Worm (Caenorhabditis elegans) whole organism, young adult: Measurements from ENCODE around the gene F08F8.11.

Experiments used
- F57A8.1 ChIP-seq: fragments of 200-800 bp; sonication (Bioruptor generic); optimal IDR thresholded peaks from 2 replicates; lab custom pipeline; 2018; ENCODE audit warnings: mild to moderate bottlenecking, missing genetic modification characterization, moderate library complexity, missing compliant biosample characterization
- aptf-3 ChIP-seq: fragments of 200-800 bp; sonication (Bioruptor generic); IDR thresholded peaks from 2 replicates; pipeline ENCODE4 v1.3.6; 2022; ENCODE audit warnings: missing genetic modification characterization, missing compliant biosample characterization
- attf-5 ChIP-seq: fragments of 200-800 bp; sonication (Bioruptor generic); optimal IDR thresholded peaks from 2 replicates; lab custom pipeline; 2018; ENCODE audit warnings: mild to moderate bottlenecking, missing genetic modification characterization, missing compliant biosample characterization
- lin-35 ChIP-seq, 3 experiments: fragments of 150-350 bp in 2 of 3; sonication (generic microtip) in 1 of 3; optimal IDR thresholded peaks; 2 replicates each; lab custom pipeline; 2014 to 2018; ENCODE audit warnings: missing biosample characterization in 3 of 3, missing genetic modification characterization in 3 of 3, missing genetic modification reagents in 3 of 3

DNA sequence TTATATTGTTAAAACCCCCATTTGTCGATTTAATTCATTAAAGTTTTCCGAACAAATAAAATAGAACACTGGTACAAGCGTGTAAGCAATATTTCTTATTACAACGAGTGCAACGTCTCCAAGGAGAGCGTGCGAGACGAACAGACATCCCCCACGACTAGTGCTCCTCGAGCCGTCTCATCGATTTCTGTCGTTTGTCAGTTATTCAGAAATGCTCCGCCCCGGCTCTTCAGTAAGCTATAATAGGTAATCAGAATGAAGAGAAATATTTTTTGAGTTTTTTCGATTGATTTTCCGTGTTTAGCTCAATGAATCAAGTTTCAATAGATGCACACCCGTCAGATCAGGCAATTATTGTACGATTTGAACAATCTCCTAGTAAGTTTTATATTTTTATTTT, 27.0 kb upstream of the F08F8.11 start, which contains the start of gene kap-1:
- TF ChIP-seq attf-5 (GFP tag; lab: Kevin White, UChicago) (no peak), F57A8.1 (no peak), lin-35 (GFP tag; optimal IDR thresholded peaks at IDR 0.05; lab: Kevin White, UChicago) (peak in 1 of 3 experiments; percentile 42), aptf-3 (GFP tag; lab: Robert Waterston, UW) (no peak)
